Worm (Caenorhabditis elegans) whole organism, L4 larva: ENCODE results near the gene aqp-1.

Experiments used
- T20F7.1 ChIP-seq: fragments of 200-800 bp; sonication (Bioruptor generic); optimal IDR thresholded peaks from 2 replicates; lab custom pipeline; 2018; ENCODE audit warnings: mild to moderate bottlenecking, missing genetic modification characterization, missing compliant biosample characterization
- daf-8 ChIP-seq: fragments of 200-800 bp; sonication (Bioruptor generic); IDR thresholded peaks from 2 replicates; pipeline ENCODE4 v1.3.6; 2022; ENCODE audit warnings: missing genetic modification characterization, missing compliant biosample characterization
- dve-1 ChIP-seq: sonication (generic microtip); optimal IDR thresholded peaks from 2 replicates; lab custom pipeline; 2017; ENCODE audit warnings: antibody characterized with exemption, mild to moderate bottlenecking, missing genetic modification characterization, missing compliant biosample characterization; ENCODE audit not compliant: insufficient read depth
- nhr-76 ChIP-seq: fragments of 150-350 bp; optimal IDR thresholded peaks from 2 replicates; lab custom pipeline; 2014; ENCODE audit warnings: missing biosample characterization, missing genetic modification characterization
- zag-1 ChIP-seq: fragments of 150-350 bp; optimal IDR thresholded peaks from 2 replicates; lab custom pipeline; 2014; ENCODE audit warnings: missing biosample characterization, missing genetic modification characterization

- TF ChIP-seq T20F7.1 (no peak), nhr-76 (tag; lab: Kevin White, UChicago) (no peak), zag-1 (no peak), daf-8 (GFP tag; lab: Robert Waterston, UW) (no peak), dve-1 (tag; lab: Kevin White, UChicago) (no peak)
Measured at ce11 chrII:7207649-7208048, 30.5 kb downstream of the aqp-1 start.
